Worm (Caenorhabditis elegans): Measurements from ENCODE around the gene nhr-68.

The nhr-68 gene

ce11 chrV:11614805-11615497 lies 41.7 kb downstream of the nhr-68 start:
- TF ChIP-seq ztf-26 (tag; optimal IDR thresholded peaks at IDR 0.05): peak; percentile 41
- peak; percentile 40 for TF ChIP-seq lin-40 (tag; optimal IDR thresholded peaks at IDR 0.05)
- TF ChIP-seq F49E8.2 (tag; optimal IDR thresholded peaks at IDR 0.05; ENCODE audit: insufficient read depth): no peak
- TF ChIP-seq somi-1 (GFP tag; optimal IDR thresholded peaks at IDR 0.05): peak; percentile 53
- TF ChIP-seq nhr-80 (tag; optimal IDR thresholded peaks at IDR 0.05): peak; percentile 38

ce11 chrV:11615948-11616681 lies 42.9 kb downstream of the nhr-68 start, which contains the start of gene nlp-24:
nlp-24 (plus strand) TSS chrV:11616376.
- TF ChIP-seq sptf-2 (GFP tag; optimal IDR thresholded peaks at IDR 0.05): no peak
- peak; percentile 78 for TF ChIP-seq ztf-26 (tag; optimal IDR thresholded peaks at IDR 0.05)
- peak; percentile 79 for TF ChIP-seq ama-1 (optimal IDR thresholded peaks at IDR 0.05)
- no peak for TF ChIP-seq ama-1 (GFP tag; optimal IDR thresholded peaks at IDR 0.05)
- TF ChIP-seq ztf-18 (tag; optimal IDR thresholded peaks at IDR 0.05): no peak
- peak; percentile 51; the same call in 1 of the 2 replicates for TF ChIP-seq lin-26 (GFP tag; IDR thresholded peaks at IDR 0.05)
- TF ChIP-seq somi-1 (GFP tag; optimal IDR thresholded peaks at IDR 0.05): peak; percentile 68

ce11 chrV:11616813-11617212 lies 43.6 kb downstream of the nhr-68 start:
- 0 out of 2 replicates have a peak, but pooled peaks have one; percentile 30 for TF ChIP-seq B0336.3 (GFP tag; IDR thresholded peaks at IDR 0.05)
- no peak for TF ChIP-seq hlh-12 (tag; optimal IDR thresholded peaks at IDR 0.05)
- TF ChIP-seq ama-1 (optimal IDR thresholded peaks at IDR 0.05): peak; percentile 86
- no peak for TF ChIP-seq ama-1 (GFP tag; optimal IDR thresholded peaks at IDR 0.05)

- TF ChIP-seq cebp-2 (GFP tag; IDR thresholded peaks at IDR 0.05) (no peak), nhr-179 (tag; optimal IDR thresholded peaks at IDR 0.05) (no peak), bed-1 (GFP tag; IDR thresholded peaks at IDR 0.05) (no peak)
Observed at ce11 chrV:11618173-11618572, 44.9 kb downstream of the nhr-68 start, which contains the start of gene glb-15. glb-15 (minus strand) TSS chrV:11618273.

ce11 chrV:11620081-11620480 lies 46.8 kb downstream of the nhr-68 start:
- TF ChIP-seq ceh-100 (GFP tag; IDR thresholded peaks at IDR 0.05): no peak
- no peak for TF ChIP-seq him-1 (tag; optimal IDR thresholded peaks at IDR 0.05)
- no peak for TF ChIP-seq tbx-9 (tag; optimal IDR thresholded peaks at IDR 0.05; ENCODE audit: borderline replicate concordance)
- TF ChIP-seq T26A5.8 (tag; optimal IDR thresholded peaks at IDR 0.05): no peak
- TF ChIP-seq hsf-1 (GFP tag; IDR thresholded peaks at IDR 0.05): no peak
- TF ChIP-seq F10E7.11 (tag; optimal IDR thresholded peaks at IDR 0.05): no peak
- no peak for TF ChIP-seq ceh-91 (GFP tag; IDR thresholded peaks at IDR 0.05)
- TF ChIP-seq sptf-2 (GFP tag; optimal IDR thresholded peaks at IDR 0.05): no peak
- no peak for TF ChIP-seq F49E8.2 (tag; optimal IDR thresholded peaks at IDR 0.05; ENCODE audit: insufficient read depth)
- TF ChIP-seq attf-3 (GFP tag; conservative IDR thresholded peaks at IDR 0.05): no peak
- TF ChIP-seq Y95B8A.8 (GFP tag; IDR thresholded peaks at IDR 0.05): no peak
- TF ChIP-seq dpl-1 (GFP tag; optimal IDR thresholded peaks at IDR 0.05): no peak

- TF ChIP-seq F37B4.10 (GFP tag; IDR thresholded peaks at IDR 0.05) (no peak), lsy-27 (tag; optimal IDR thresholded peaks at IDR 0.05; ENCODE audit: borderline replicate concordance, insufficient read depth) (no peak), attf-6 (GFP tag; IDR thresholded peaks at IDR 0.05) (no peak), F23B12.7 (tag; optimal IDR thresholded peaks at IDR 0.05; ENCODE audit: insufficient read depth) (no peak), ceh-58 (GFP tag; IDR thresholded peaks at IDR 0.05) (no peak), F49E8.2 (tag; optimal IDR thresholded peaks at IDR 0.05; ENCODE audit: insufficient read depth) (no peak), egrh-3 (GFP tag; IDR thresholded peaks at IDR 0.05) (no peak), madf-3 (GFP tag; IDR thresholded peaks at IDR 0.05) (no peak), mes-4 (tag; optimal IDR thresholded peaks at IDR 0.05) (no peak), lag-1 (GFP tag; IDR thresholded peaks at IDR 0.05) (no peak), B0035.1 (tag; optimal IDR thresholded peaks at IDR 0.05) (no peak), mcd-1 (GFP tag; IDR thresholded peaks at IDR 0.05) (no peak), bed-1 (GFP tag; IDR thresholded peaks at IDR 0.05) (no peak), ztf-18 (tag; optimal IDR thresholded peaks at IDR 0.05) (no peak), F33H1.4 (GFP tag; IDR thresholded peaks at IDR 0.05) (no peak), unc-130 (GFP tag; optimal IDR thresholded peaks at IDR 0.05) (no peak)
Observed at ce11 chrV:11621276-11621675, 48.0 kb downstream of the nhr-68 start.
